Fruit fly (Drosophila melanogaster) whole organism, embryonic: ENCODE measurements around the gene CG11307.

Source experiments
- Aef1 ChIP-seq: fragments of 200-800 bp; sonication (Bioruptor generic); IDR thresholded peaks from 3 replicates; pipeline ENCODE4 v1.3.6; 2022; ENCODE audit warnings: missing biosample characterization, missing genetic modification characterization
- CG10321 ChIP-seq: fragments of 200-800 bp; sonication (Bioruptor generic); IDR thresholded peaks from 2 replicates; pipeline ENCODE4 v1.3.6; 2022; ENCODE audit warnings: missing biosample characterization, missing genetic modification characterization
- CG12299 ChIP-seq: fragments of 200-800 bp; sonication (Bioruptor generic); optimal IDR thresholded peaks from 2 replicates; lab custom pipeline; 2018; ENCODE audit warnings: missing biosample characterization, mild to moderate bottlenecking, missing genetic modification characterization
- CG13624 ChIP-seq: fragments of 200-800 bp; sonication (Bioruptor generic); optimal IDR thresholded peaks from 2 replicates; lab custom pipeline; 2016; ENCODE audit warnings: missing biosample characterization, missing genetic modification characterization
- CG14965 ChIP-seq: fragments of 200-800 bp; sonication (Bioruptor generic); optimal IDR thresholded peaks from 2 replicates; lab custom pipeline; 2016; ENCODE audit warnings: missing biosample characterization, missing genetic modification characterization, borderline replicate concordance
- CG1602 ChIP-seq: fragments of 200-800 bp; sonication (Bioruptor generic); optimal IDR thresholded peaks from 3 replicates; lab custom pipeline; 2016; ENCODE audit warnings: missing biosample characterization, missing genetic modification characterization
- CG16863 ChIP-seq: fragments of 200-800 bp; sonication (Bioruptor generic); optimal IDR thresholded peaks from 3 replicates; lab custom pipeline; 2016; ENCODE audit warnings: missing biosample characterization, missing genetic modification characterization
- CG17568 ChIP-seq: fragments of 200-800 bp; sonication (Bioruptor generic); optimal IDR thresholded peaks from 2 replicates; lab custom pipeline; 2018; ENCODE audit warnings: missing biosample characterization, mild to moderate bottlenecking, missing genetic modification characterization, moderate library complexity
- CG18262 ChIP-seq: fragments of 200-800 bp; optimal IDR thresholded peaks from 3 replicates; lab custom pipeline; 2019; ENCODE audit warnings: missing biosample characterization, mild to moderate bottlenecking, missing genetic modification characterization, moderate library complexity
- CG18619 ChIP-seq: fragments of 200-800 bp; sonication (Bioruptor generic); optimal IDR thresholded peaks from 3 replicates; lab custom pipeline; 2017; ENCODE audit warnings: missing biosample characterization, mild to moderate bottlenecking, missing genetic modification characterization
- CG18764 ChIP-seq: fragments of 200-800 bp; sonication (Bioruptor generic); optimal IDR thresholded peaks from 3 replicates; lab custom pipeline; 2016; ENCODE audit warnings: missing biosample characterization, missing genetic modification characterization
- CG2712 ChIP-seq: fragments of 200-800 bp; optimal IDR thresholded peaks from 3 replicates; lab custom pipeline; 2019; ENCODE audit warnings: missing biosample characterization, mild to moderate bottlenecking, missing genetic modification characterization, moderate library complexity
- CG42726 ChIP-seq: fragments of 200-800 bp; sonication (Bioruptor generic); IDR thresholded peaks from 2 replicates; pipeline ENCODE4 v1.3.6; 2022; ENCODE audit warnings: missing biosample characterization, missing genetic modification characterization; ENCODE audit not compliant: partially characterized antibody
- CG6854 ChIP-seq: fragments of 200-800 bp; sonication (Bioruptor generic); optimal IDR thresholded peaks from 3 replicates; lab custom pipeline; 2017; ENCODE audit warnings: missing biosample characterization, mild to moderate bottlenecking, missing genetic modification characterization
- CG7271 ChIP-seq: fragments of 200-800 bp; sonication (Bioruptor generic); optimal IDR thresholded peaks from 2 replicates; lab custom pipeline; 2018; ENCODE audit warnings: missing biosample characterization, mild to moderate bottlenecking, missing genetic modification characterization, moderate library complexity
- CG7745 ChIP-seq: fragments of 200-800 bp; sonication (Bioruptor generic); optimal IDR thresholded peaks from 2 replicates; lab custom pipeline; 2018; ENCODE audit warnings: missing biosample characterization, mild to moderate bottlenecking, missing genetic modification characterization, moderate library complexity
- CHES-1-like ChIP-seq: fragments of 200-800 bp; sonication (Bioruptor generic); optimal IDR thresholded peaks from 2 replicates; lab custom pipeline; 2016; ENCODE audit warnings: missing biosample characterization, missing genetic modification characterization
- Chrac-16 ChIP-seq: fragments of 200-800 bp; sonication (Bioruptor generic); optimal IDR thresholded peaks from 3 replicates; lab custom pipeline; 2016; ENCODE audit warnings: missing biosample characterization, missing genetic modification characterization
- Dek ChIP-seq: fragments of 200-800 bp; sonication (Bioruptor generic); optimal IDR thresholded peaks from 3 replicates; lab custom pipeline; 2019; ENCODE audit warnings: missing biosample characterization, mild to moderate bottlenecking, missing genetic modification characterization, moderate library complexity
- Dfd ChIP-seq, 2 experiments: fragments of >200 bp; optimal IDR thresholded peaks; 2 replicates each; lab custom pipeline; 2017; ENCODE audit warnings: missing biosample characterization in 2 of 2, missing genetic modification characterization in 2 of 2
- H15 ChIP-seq: fragments of 200-800 bp; sonication (Bioruptor generic); IDR thresholded peaks from 3 replicates; pipeline ENCODE4 v1.3.6; 2022; ENCODE audit warnings: missing biosample characterization, missing genetic modification characterization
- HLH3B ChIP-seq: fragments of 200-800 bp; sonication (Bioruptor generic); IDR thresholded peaks from 2 replicates; pipeline ENCODE4 v1.3.6; 2022; ENCODE audit warnings: missing biosample characterization, missing genetic modification characterization
- Kr ChIP-seq: fragments of 200-800 bp; sonication (Bioruptor generic); optimal IDR thresholded peaks from 2 replicates; lab custom pipeline; 2017; ENCODE audit warnings: missing biosample characterization, mild to moderate bottlenecking, missing genetic modification characterization
- Max ChIP-seq: fragments of 200-800 bp; sonication (Bioruptor generic); optimal IDR thresholded peaks from 2 replicates; lab custom pipeline; 2016; ENCODE audit warnings: missing biosample characterization, mild to moderate bottlenecking, missing genetic modification characterization
- Myb ChIP-seq: fragments of 200-800 bp; sonication (Bioruptor generic); optimal IDR thresholded peaks from 2 replicates; lab custom pipeline; 2016; ENCODE audit warnings: missing biosample characterization, missing genetic modification characterization
- Nf-YB ChIP-seq: fragments of 200-800 bp; sonication (Bioruptor generic); optimal IDR thresholded peaks from 3 replicates; lab custom pipeline; 2019; ENCODE audit warnings: missing biosample characterization, mild to moderate bottlenecking, missing genetic modification characterization, moderate library complexity
- Oli ChIP-seq: fragments of 200-800 bp; sonication (Bioruptor generic); optimal IDR thresholded peaks from 2 replicates; lab custom pipeline; 2018; ENCODE audit warnings: missing biosample characterization, mild to moderate bottlenecking, missing genetic modification characterization, moderate library complexity
- Side ChIP-seq: fragments of 200-800 bp; sonication (Bioruptor generic); optimal IDR thresholded peaks from 2 replicates; lab custom pipeline; 2016; ENCODE audit warnings: missing biosample characterization, missing genetic modification characterization
- Sox100B ChIP-seq: fragments of 200-800 bp; sonication (Bioruptor generic); optimal IDR thresholded peaks from 3 replicates; lab custom pipeline; 2018; ENCODE audit warnings: missing biosample characterization, mild to moderate bottlenecking, missing genetic modification characterization
- TFAM ChIP-seq: fragments of 200-800 bp; sonication (Bioruptor generic); optimal IDR thresholded peaks from 2 replicates; lab custom pipeline; 2017; ENCODE audit warnings: missing biosample characterization, missing genetic modification characterization, inconsistent platforms
- ap ChIP-seq: fragments of 200-800 bp; sonication (Bioruptor generic); IDR thresholded peaks from 2 replicates; pipeline ENCODE4 v1.3.6; 2022; ENCODE audit warnings: missing biosample characterization, missing genetic modification characterization
- caup ChIP-seq: fragments of 200-800 bp; sonication (Bioruptor generic); optimal IDR thresholded peaks from 3 replicates; lab custom pipeline; 2017; ENCODE audit warnings: missing biosample characterization, mild to moderate bottlenecking, missing genetic modification characterization, moderate library complexity; ENCODE audit not compliant: severe bottlenecking
- chif ChIP-seq, 2 experiments: fragments of 200-800 bp; sonication (Bioruptor generic); optimal IDR thresholded peaks; 3 replicates each; lab custom pipeline; 2016; ENCODE audit warnings: missing biosample characterization in 2 of 2, missing genetic modification characterization in 2 of 2
- chn ChIP-seq: fragments of 200-800 bp; sonication (Bioruptor generic); optimal IDR thresholded peaks from 2 replicates; lab custom pipeline; 2016; ENCODE audit warnings: missing biosample characterization, missing genetic modification characterization
- croc ChIP-seq: fragments of 200-800 bp; sonication (Bioruptor generic); conservative IDR thresholded peaks from 3 replicates; pipeline ENCODE4 v1.3.6; 2022; ENCODE audit warnings: missing biosample characterization, missing genetic modification characterization
- crp ChIP-seq, 2 experiments: fragments of 200-800 bp; sonication (Bioruptor generic); optimal IDR thresholded peaks; 2 replicates in 1 of 2; 3 replicates in 1 of 2; lab custom pipeline; 2017; ENCODE audit warnings: missing biosample characterization in 2 of 2, missing genetic modification characterization in 2 of 2, mild to moderate bottlenecking in 1 of 2, moderate library complexity in 1 of 2
- da ChIP-seq: fragments of 200-800 bp; sonication (Bioruptor generic); optimal IDR thresholded peaks from 2 replicates; lab custom pipeline; 2016; ENCODE audit warnings: missing biosample characterization, missing genetic modification characterization
- dmrt11E ChIP-seq: fragments of 200-800 bp; sonication (Bioruptor generic); optimal IDR thresholded peaks from 3 replicates; lab custom pipeline; 2018; ENCODE audit warnings: missing biosample characterization, mild to moderate bottlenecking, missing genetic modification characterization, moderate library complexity
- dmrt99B ChIP-seq: fragments of 200-800 bp; sonication (Bioruptor generic); optimal IDR thresholded peaks from 2 replicates; lab custom pipeline; 2018; ENCODE audit warnings: missing biosample characterization, mild to moderate bottlenecking, missing genetic modification characterization, moderate library complexity
- dpn ChIP-seq, 2 experiments: fragments of 200-800 bp; sonication (Bioruptor generic); optimal IDR thresholded peaks; 3 replicates each; lab custom pipeline; 2016; ENCODE audit warnings: missing biosample characterization in 2 of 2, missing genetic modification characterization in 2 of 2
- eyg ChIP-seq: fragments of 200-800 bp; sonication (Bioruptor generic); optimal IDR thresholded peaks from 3 replicates; lab custom pipeline; 2016; ENCODE audit warnings: missing biosample characterization, missing genetic modification characterization
- gt ChIP-seq: fragments of 200-800 bp; sonication (Bioruptor generic); IDR thresholded peaks from 2 replicates; pipeline ENCODE4 v1.3.6; 2022; ENCODE audit warnings: missing biosample characterization, missing genetic modification characterization
- ken ChIP-seq: fragments of 200-800 bp; sonication (Bioruptor generic); IDR thresholded peaks from 3 replicates; pipeline ENCODE4 v1.3.6; 2022; ENCODE audit warnings: missing biosample characterization, missing genetic modification characterization
- mam ChIP-seq: fragments of 200-800 bp; sonication (Bioruptor generic); optimal IDR thresholded peaks from 3 replicates; lab custom pipeline; 2016; ENCODE audit warnings: missing biosample characterization, missing genetic modification characterization
- otp ChIP-seq: fragments of 200-800 bp; sonication (Bioruptor generic); IDR thresholded peaks from 3 replicates; pipeline ENCODE4, ENCODE4 v1.3.6; 2022; ENCODE audit warnings: missing biosample characterization, missing genetic modification characterization
- slou ChIP-seq: fragments of 200-800 bp; sonication (Bioruptor generic); optimal IDR thresholded peaks from 3 replicates; lab custom pipeline; 2016; ENCODE audit warnings: missing biosample characterization, missing genetic modification characterization
- tin ChIP-seq: fragments of 200-800 bp; sonication (Bioruptor generic); optimal IDR thresholded peaks from 3 replicates; lab custom pipeline; 2016; ENCODE audit warnings: missing biosample characterization, missing genetic modification characterization
- toy ChIP-seq: fragments of 200-800 bp; sonication (Bioruptor generic); IDR thresholded peaks from 2 replicates; pipeline ENCODE4 v1.3.6; 2022; ENCODE audit warnings: missing biosample characterization, missing genetic modification characterization
- tx ChIP-seq: fragments of 200-800 bp; sonication (Bioruptor generic); optimal IDR thresholded peaks from 2 replicates; lab custom pipeline; 2016; ENCODE audit warnings: missing biosample characterization, missing genetic modification characterization
- vvl ChIP-seq: fragments of 200-800 bp; sonication (Bioruptor generic); IDR thresholded peaks from 2 replicates; pipeline ENCODE4 v1.3.6; 2022; ENCODE audit warnings: missing biosample characterization, missing genetic modification characterization

Gene CG11307

dm6 chr3L:21568848-21569372 lies 48.5 kb upstream of the CG11307 start, which contains the start of the genes CRIF and SMC5 (continued):
- TF ChIP-seq CG18262: peak; percentile 70
- peak; percentile 68 for TF ChIP-seq Chrac-16
- TF ChIP-seq H15 (GFP tag; lab: Robert Waterston, UW): no peak
- TF ChIP-seq CG10321 (GFP tag; lab: Robert Waterston, UW): no peak
- TF ChIP-seq crp (GFP tag; optimal IDR thresholded peaks at IDR 0.05; lab: Kevin White, UChicago): peak in 1 of 2 experiments; percentile 5
- TF ChIP-seq CG17568 (GFP tag; lab: Kevin White, UChicago): no peak
- peak; percentile 57 for TF ChIP-seq CG12299 (tag; lab: Kevin White, UChicago)
- TF ChIP-seq dmrt11E (tag; lab: Kevin White, UChicago): peak; percentile 69
- peak; percentile 45; the same call in 1 of the 2 replicates for TF ChIP-seq vvl
- peak; percentile 61 for TF ChIP-seq chn (GFP tag; lab: Kevin White, UChicago)
- no peak for TF ChIP-seq otp (GFP tag; lab: Robert Waterston, UW)
- peak; percentile 39 for TF ChIP-seq da (GFP tag; lab: Kevin White, UChicago)
- no peak; the same call in 1 of the 2 replicates for TF ChIP-seq ap (GFP tag; lab: Robert Waterston, UW)
- no peak for TF ChIP-seq toy (GFP tag; lab: Robert Waterston, UW)
- TF ChIP-seq CG1602 (GFP tag; lab: Kevin White, UChicago): peak; percentile 61
- peak; percentile 56 for TF ChIP-seq tin (GFP tag; lab: Kevin White, UChicago)
- no peak for TF ChIP-seq CG7271
- peak; percentile 60 for TF ChIP-seq CG18619 (GFP tag; lab: Kevin White, UChicago)
- peak; percentile 54 for TF ChIP-seq Dek (tag; lab: Kevin White, UChicago)
- TF ChIP-seq Myb (GFP tag; lab: Kevin White, UChicago): peak; percentile 43
- peak; percentile 56 for TF ChIP-seq Oli (tag; lab: Kevin White, UChicago)
- no peak for TF ChIP-seq dmrt99B (tag; lab: Kevin White, UChicago)
- TF ChIP-seq Side (GFP tag; lab: Kevin White, UChicago): peak; percentile 46
- peak; percentile 32 for TF ChIP-seq CG16863
- TF ChIP-seq croc (GFP tag; lab: Robert Waterston, UW): 0 out of 3 replicates have a peak, but pooled peaks have one; percentile 31
- TF ChIP-seq Nf-YB (GFP tag; lab: Kevin White, UChicago): peak; percentile 24
- peak; percentile 24 for TF ChIP-seq eyg (GFP tag; lab: Kevin White, UChicago)
- peak; percentile 73 for TF ChIP-seq CG13624 (GFP tag; lab: Kevin White, UChicago)
- no peak for TF ChIP-seq gt (GFP tag; lab: Robert Waterston, UW)
- peak; percentile 76 to 77 for TF ChIP-seq dpn (GFP tag; optimal IDR thresholded peaks at IDR 0.05; lab: Kevin White, UChicago)
- TF ChIP-seq slou (GFP tag; lab: Kevin White, UChicago): peak; percentile 30
- peak; percentile 62 for TF ChIP-seq Max (GFP tag; lab: Kevin White, UChicago)
- TF ChIP-seq CG42726 (GFP tag; lab: Robert Waterston, UW): no peak
- TF ChIP-seq CG7745: no peak
- peak; percentile 99 for TF ChIP-seq CG18764 (GFP tag; lab: Kevin White, UChicago)
- TF ChIP-seq Sox100B (GFP tag; lab: Kevin White, UChicago): peak; percentile 61
- TF ChIP-seq TFAM (GFP tag; lab: Kevin White, UChicago): no peak
- peak; percentile 65 for TF ChIP-seq CHES-1-like (GFP tag; lab: Kevin White, UChicago)
- peak; percentile 52 for TF ChIP-seq HLH3B (GFP tag; lab: Robert Waterston, UW)
- TF ChIP-seq Kr (GFP tag; lab: Kevin White, UChicago): peak; percentile 72
- peak; percentile 82 for TF ChIP-seq mam (GFP tag; lab: Kevin White, UChicago)
- TF ChIP-seq CG14965 (GFP tag; lab: Kevin White, UChicago): no peak
- no peak for TF ChIP-seq CG6854 (GFP tag; lab: Kevin White, UChicago)
- TF ChIP-seq tx (GFP tag; lab: Kevin White, UChicago): peak; percentile 66
- TF ChIP-seq chif (GFP tag; optimal IDR thresholded peaks at IDR 0.05; lab: Kevin White, UChicago): peak; percentile 51 to 70
- peak; percentile 45; the same call in 1 of the 3 replicates for TF ChIP-seq Aef1 (GFP tag; lab: Robert Waterston, UW)
- TF ChIP-seq caup (GFP tag; lab: Kevin White, UChicago): peak; percentile 22
- TF ChIP-seq CG2712: peak; percentile 75
- peak; percentile 40; the same call in 1 of the 3 replicates for TF ChIP-seq ken (GFP tag; lab: Robert Waterston, UW)
- TF ChIP-seq Dfd (GFP tag; optimal IDR thresholded peaks at IDR 0.05; lab: Kevin White, UChicago): no peak
